Worm (Caenorhabditis elegans) whole organism, mixed stage, embryonic: ENCODE measurements around the gene rig-1.

Source experiments
- lin-13 ChIP-seq: fragments of 150-350 bp; optimal IDR thresholded peaks from 2 replicates; lab custom pipeline; 2014; ENCODE audit warnings: missing biosample characterization, missing genetic modification characterization
- snpc-4 ChIP-seq: fragments of 150-350 bp; optimal IDR thresholded peaks from 2 replicates; lab custom pipeline; 2014; ENCODE audit warnings: missing biosample characterization, missing genetic modification characterization

- no peak for TF ChIP-seq lin-13 (tag; lab: Kevin White, UChicago)
- TF ChIP-seq snpc-4 (tag; lab: Kevin White, UChicago) = no peak
These were observed 2.0 kb downstream of the rig-1 start for ce11 chrX:8662452-8662851.
